Worm (Caenorhabditis elegans) whole organism, L2 larva: ENCODE measurements around the gene nhr-183.

ENCODE experiments used
- ceh-82 ChIP-seq: fragments of 150-350 bp; optimal IDR thresholded peaks from 2 replicates; lab custom pipeline; 2014; ENCODE audit warnings: missing biosample characterization, missing genetic modification characterization
- elt-1 ChIP-seq: fragments of 150-350 bp; optimal IDR thresholded peaks from 2 replicates; lab custom pipeline; 2014; ENCODE audit warnings: missing biosample characterization, missing genetic modification characterization
- gmeb-1 ChIP-seq: fragments of 150-350 bp; optimal IDR thresholded peaks from 2 replicates; lab custom pipeline; 2014; ENCODE audit warnings: missing biosample characterization, missing genetic modification characterization
- lin-11 ChIP-seq: fragments of 150-350 bp; sonication (generic microtip); optimal IDR thresholded peaks from 2 replicates; lab custom pipeline; 2014; ENCODE audit warnings: missing biosample characterization, missing genetic modification characterization, inconsistent platforms, mixed read lengths
- lin-39 ChIP-seq: fragments of 150-350 bp; optimal IDR thresholded peaks from 2 replicates; lab custom pipeline; 2014; ENCODE audit warnings: missing biosample characterization, missing genetic modification reagents, missing genetic modification characterization
- lsy-2 ChIP-seq, 2 experiments: fragments of 150-350 bp in 1 of 2; sonication (generic microtip) in 1 of 2; optimal IDR thresholded peaks; 2 replicates each; lab custom pipeline; 2014 to 2017; ENCODE audit warnings: missing biosample characterization in 2 of 2, missing genetic modification characterization in 2 of 2
- zag-1 ChIP-seq: fragments of 150-350 bp; optimal IDR thresholded peaks from 2 replicates; lab custom pipeline; 2014; ENCODE audit warnings: missing biosample characterization, missing genetic modification characterization

ce11 chrV:2235848-2236247 is 28.6 kb downstream of the nhr-183 start, which contains the start of gene cyp-33C4:
- TF ChIP-seq lsy-2 (tag; optimal IDR thresholded peaks at IDR 0.05; lab: Kevin White, UChicago) (no peak), gmeb-1 (tag; lab: Kevin White, UChicago) (peak; percentile 3), lin-11 (tag; lab: Kevin White, UChicago) (no peak), ceh-82 (tag; lab: Kevin White, UChicago) (no peak), zag-1 (tag; lab: Kevin White, UChicago) (no peak), elt-1 (tag; lab: Kevin White, UChicago) (no peak), lin-39 (tag; lab: Kevin White, UChicago) (no peak)
